Fruit fly (Drosophila melanogaster) whole organism, embryonic: ENCODE measurements around the gene CG15024.

ENCODE experiments used
- Asciz ChIP-seq: fragments of 200-800 bp; sonication (Bioruptor generic); optimal IDR thresholded peaks from 2 replicates; lab custom pipeline; 2017; ENCODE audit warnings: missing biosample characterization, mild to moderate bottlenecking, missing genetic modification characterization, missing genetic modification reagents
- Bgb ChIP-seq: fragments of 200-800 bp; sonication (Bioruptor generic); IDR thresholded peaks from 2 replicates; pipeline ENCODE4 v1.3.6; 2022; ENCODE audit warnings: missing biosample characterization, missing genetic modification characterization; ENCODE audit not compliant: partially characterized antibody
- CG11696 ChIP-seq: fragments of 200-800 bp; sonication (Bioruptor generic); IDR thresholded peaks from 2 replicates; pipeline ENCODE4 v1.3.6; 2022; ENCODE audit warnings: missing biosample characterization, missing genetic modification characterization
- CG12299 ChIP-seq: fragments of 200-800 bp; sonication (Bioruptor generic); optimal IDR thresholded peaks from 2 replicates; lab custom pipeline; 2018; ENCODE audit warnings: missing biosample characterization, mild to moderate bottlenecking, missing genetic modification characterization
- CG13287 ChIP-seq: fragments of 200-800 bp; sonication (Bioruptor generic); IDR thresholded peaks from 2 replicates; pipeline ENCODE4 v1.3.6; 2022; ENCODE audit warnings: missing biosample characterization, missing genetic modification characterization; ENCODE audit not compliant: partially characterized antibody
- CG13775 ChIP-seq: fragments of 200-800 bp; sonication (Bioruptor generic); optimal IDR thresholded peaks from 3 replicates; lab custom pipeline; 2017; ENCODE audit warnings: missing biosample characterization, mild to moderate bottlenecking, missing genetic modification characterization
- CG14710 ChIP-seq: fragments of 200-800 bp; sonication (Bioruptor generic); optimal IDR thresholded peaks from 3 replicates; lab custom pipeline; 2019; ENCODE audit warnings: missing biosample characterization, mild to moderate bottlenecking, missing genetic modification characterization, moderate library complexity
- CG17829 ChIP-seq: fragments of 200-800 bp; optimal IDR thresholded peaks from 2 replicates; lab custom pipeline; 2019; ENCODE audit warnings: missing biosample characterization, mild to moderate bottlenecking, missing genetic modification characterization, moderate library complexity
- CG18764 ChIP-seq: fragments of 200-800 bp; sonication (Bioruptor generic); optimal IDR thresholded peaks from 3 replicates; lab custom pipeline; 2016; ENCODE audit warnings: missing biosample characterization, missing genetic modification characterization
- CG32772 ChIP-seq: fragments of 200-800 bp; sonication (Bioruptor generic); IDR thresholded peaks from 2 replicates; pipeline ENCODE4 v1.3.6; 2022; ENCODE audit warnings: missing biosample characterization, missing genetic modification characterization
- CG3281 ChIP-seq: fragments of 200-800 bp; sonication (Bioruptor generic); optimal IDR thresholded peaks from 3 replicates; lab custom pipeline; 2017; ENCODE audit warnings: missing biosample characterization, mild to moderate bottlenecking, missing genetic modification characterization
- CG4360 ChIP-seq: fragments of 200-800 bp; sonication (Bioruptor generic); IDR thresholded peaks from 2 replicates; pipeline ENCODE4 v1.3.6; 2022; ENCODE audit warnings: missing biosample characterization, missing genetic modification characterization
- CG4617 ChIP-seq: fragments of 200-800 bp; sonication (Bioruptor generic); optimal IDR thresholded peaks from 3 replicates; lab custom pipeline; 2016; ENCODE audit warnings: missing biosample characterization, missing genetic modification characterization, borderline replicate concordance
- CG4854 ChIP-seq: fragments of 200-800 bp; sonication (Bioruptor generic); optimal IDR thresholded peaks from 2 replicates; lab custom pipeline; 2016; ENCODE audit warnings: missing biosample characterization, missing genetic modification characterization, inconsistent platforms
- CG6175 ChIP-seq: fragments of 200-800 bp; sonication (Bioruptor generic); IDR thresholded peaks from 3 replicates; pipeline ENCODE4 v1.3.6; 2022; ENCODE audit warnings: missing biosample characterization, missing genetic modification characterization
- CG7963 ChIP-seq: fragments of 200-800 bp; sonication (Bioruptor generic); IDR thresholded peaks from 3 replicates; pipeline ENCODE4 v1.3.6; 2022; ENCODE audit warnings: missing biosample characterization, missing genetic modification characterization; ENCODE audit not compliant: partially characterized antibody
- CG7987 ChIP-seq: fragments of 200-800 bp; sonication (Bioruptor generic); optimal IDR thresholded peaks from 2 replicates; lab custom pipeline; 2018; ENCODE audit warnings: missing biosample characterization, mild to moderate bottlenecking, missing genetic modification characterization, moderate library complexity
- CG8089 ChIP-seq: fragments of 200-800 bp; sonication (Bioruptor generic); optimal IDR thresholded peaks from 3 replicates; lab custom pipeline; 2016; ENCODE audit warnings: missing biosample characterization, missing genetic modification characterization
- CkIIα-i1 ChIP-seq: fragments of 200-800 bp; sonication (Bioruptor generic); IDR thresholded peaks from 2 replicates; pipeline ENCODE4 v1.3.6; 2022; ENCODE audit warnings: missing biosample characterization, missing genetic modification characterization
- Dip2 ChIP-seq: fragments of 200-800 bp; sonication (Bioruptor generic); IDR thresholded peaks from 2 replicates; pipeline ENCODE4 v1.3.6; 2022; ENCODE audit warnings: missing biosample characterization, missing genetic modification characterization
- Ets65A ChIP-seq: fragments of 200-800 bp; sonication (Bioruptor generic); peaks from one replicate; lab custom pipeline; 2016; ENCODE audit warnings: missing biosample characterization, missing genetic modification characterization
- GATAe ChIP-seq: fragments of 200-800 bp; sonication (Bioruptor generic); conservative IDR thresholded peaks from 2 replicates; pipeline ENCODE4 v1.3.6; 2022; ENCODE audit warnings: missing biosample characterization, missing genetic modification characterization
- HHEX ChIP-seq: fragments of 200-800 bp; sonication (Bioruptor generic); optimal IDR thresholded peaks from 3 replicates; lab custom pipeline; 2017; ENCODE audit warnings: missing biosample characterization, mild to moderate bottlenecking, missing genetic modification characterization, missing genetic modification reagents
- Kr ChIP-seq: fragments of 200-800 bp; sonication (Bioruptor generic); optimal IDR thresholded peaks from 2 replicates; lab custom pipeline; 2017; ENCODE audit warnings: missing biosample characterization, mild to moderate bottlenecking, missing genetic modification characterization
- Lpt ChIP-seq: fragments of >200 bp; optimal IDR thresholded peaks from 2 replicates; lab custom pipeline; 2018; ENCODE audit warnings: missing biosample characterization, missing genetic modification characterization
- MESR4 ChIP-seq: fragments of 200-800 bp; sonication (Bioruptor generic); optimal IDR thresholded peaks from 2 replicates; lab custom pipeline; 2018; ENCODE audit warnings: missing biosample characterization, mild to moderate bottlenecking, missing genetic modification characterization, moderate library complexity
- Mad ChIP-seq: fragments of 200-800 bp; sonication (Bioruptor generic); optimal IDR thresholded peaks from 2 replicates; lab custom pipeline; 2016; ENCODE audit warnings: missing biosample characterization, missing genetic modification characterization
- Max ChIP-seq: fragments of 200-800 bp; sonication (Bioruptor generic); optimal IDR thresholded peaks from 2 replicates; lab custom pipeline; 2016; ENCODE audit warnings: missing biosample characterization, mild to moderate bottlenecking, missing genetic modification characterization
- Mes4 ChIP-seq: fragments of 200-800 bp; sonication (Bioruptor generic); optimal IDR thresholded peaks from 2 replicates; lab custom pipeline; 2016; ENCODE audit warnings: missing biosample characterization, missing genetic modification characterization
- Opbp ChIP-seq: fragments of 200-800 bp; sonication (Bioruptor generic); IDR thresholded peaks from 3 replicates; pipeline ENCODE4 v1.3.6; 2022; ENCODE audit warnings: missing biosample characterization, missing genetic modification characterization; ENCODE audit not compliant: partially characterized antibody
- Sry-δ ChIP-seq: fragments of 200-800 bp; sonication (Bioruptor generic); optimal IDR thresholded peaks from 2 replicates; lab custom pipeline; 2016; ENCODE audit warnings: missing biosample characterization, missing genetic modification characterization
- ap ChIP-seq: fragments of 200-800 bp; sonication (Bioruptor generic); IDR thresholded peaks from 2 replicates; pipeline ENCODE4 v1.3.6; 2022; ENCODE audit warnings: missing biosample characterization, missing genetic modification characterization
- ash1 ChIP-seq: fragments of 200-800 bp; sonication (Bioruptor generic); optimal IDR thresholded peaks from 2 replicates; lab custom pipeline; 2018; ENCODE audit warnings: missing biosample characterization, mild to moderate bottlenecking, missing genetic modification characterization
- cad ChIP-seq: fragments of >200 bp; optimal IDR thresholded peaks from 2 replicates; lab custom pipeline; 2017; ENCODE audit warnings: missing biosample characterization, missing genetic modification characterization
- croc ChIP-seq: fragments of 200-800 bp; sonication (Bioruptor generic); conservative IDR thresholded peaks from 3 replicates; pipeline ENCODE4 v1.3.6; 2022; ENCODE audit warnings: missing biosample characterization, missing genetic modification characterization
- esg ChIP-seq: fragments of 200-800 bp; sonication (Bioruptor generic); conservative IDR thresholded peaks from 2 replicates; pipeline ENCODE4 v1.3.6; 2022; ENCODE audit warnings: missing biosample characterization, missing genetic modification characterization
- fu2 ChIP-seq: fragments of 200-800 bp; sonication (Bioruptor generic); optimal IDR thresholded peaks from 2 replicates; lab custom pipeline; 2016; ENCODE audit warnings: missing biosample characterization, missing genetic modification characterization
- gfzf ChIP-seq: fragments of 200-800 bp; sonication (Bioruptor generic); optimal IDR thresholded peaks from 2 replicates; lab custom pipeline; 2016; ENCODE audit warnings: missing biosample characterization, mild to moderate bottlenecking, missing genetic modification characterization, moderate library complexity
- ind ChIP-seq: fragments of 200-800 bp; sonication (Bioruptor generic); optimal IDR thresholded peaks from 3 replicates; lab custom pipeline; 2016; ENCODE audit warnings: missing biosample characterization, missing genetic modification characterization
- inv ChIP-seq: fragments of 200-800 bp; sonication (Bioruptor generic); IDR thresholded peaks from 2 replicates; pipeline ENCODE4 v1.3.6; 2022; ENCODE audit warnings: missing biosample characterization, missing genetic modification characterization; ENCODE audit not compliant: partially characterized antibody
- jumu ChIP-seq: fragments of 200-800 bp; sonication (Bioruptor generic); optimal IDR thresholded peaks from 3 replicates; lab custom pipeline; 2016; ENCODE audit warnings: missing biosample characterization, missing genetic modification characterization
- kay ChIP-seq: fragments of 200-800 bp; sonication (Bioruptor generic); optimal IDR thresholded peaks from 2 replicates; lab custom pipeline; 2016; ENCODE audit warnings: missing biosample characterization, missing genetic modification characterization
- lmd ChIP-seq: fragments of 200-800 bp; sonication (Bioruptor generic); IDR thresholded peaks from 2 replicates; pipeline ENCODE4 v1.3.6; 2022; ENCODE audit warnings: missing biosample characterization, missing genetic modification characterization
- onecut ChIP-seq: fragments of 200-800 bp; sonication (Bioruptor generic); IDR thresholded peaks from 2 replicates; pipeline ENCODE4 v1.3.6; 2022; ENCODE audit warnings: missing biosample characterization, missing genetic modification characterization
- psq ChIP-seq: fragments of 200-800 bp; sonication (Bioruptor generic); optimal IDR thresholded peaks from 2 replicates; lab custom pipeline; 2017; ENCODE audit warnings: missing biosample characterization, missing genetic modification characterization
- sens-2 ChIP-seq: fragments of 200-800 bp; sonication (Bioruptor generic); IDR thresholded peaks from 2 replicates; pipeline ENCODE4 v1.3.6; 2022; ENCODE audit warnings: missing biosample characterization, missing genetic modification characterization
- tap ChIP-seq: fragments of 200-800 bp; optimal IDR thresholded peaks from 3 replicates; lab custom pipeline; 2019; ENCODE audit warnings: missing biosample characterization, mild to moderate bottlenecking, missing genetic modification characterization, moderate library complexity
- trem ChIP-seq: fragments of 200-800 bp; optimal IDR thresholded peaks from 3 replicates; lab custom pipeline; 2019; ENCODE audit warnings: missing biosample characterization, mild to moderate bottlenecking, missing genetic modification characterization, moderate library complexity
- vfl ChIP-seq: fragments of 200-800 bp; sonication (Bioruptor generic); optimal IDR thresholded peaks from 2 replicates; lab custom pipeline; 2016; ENCODE audit warnings: missing biosample characterization, missing genetic modification characterization
- vvl ChIP-seq: fragments of 200-800 bp; sonication (Bioruptor generic); IDR thresholded peaks from 2 replicates; pipeline ENCODE4 v1.3.6; 2022; ENCODE audit warnings: missing biosample characterization, missing genetic modification characterization
- wdn ChIP-seq: fragments of 200-800 bp; sonication (Bioruptor generic); IDR thresholded peaks from 2 replicates; pipeline ENCODE4 v1.3.6; 2022; ENCODE audit warnings: missing biosample characterization, missing genetic modification characterization
- zen ChIP-seq: fragments of 200-800 bp; sonication (Bioruptor generic); optimal IDR thresholded peaks from 3 replicates; lab custom pipeline; 2018; ENCODE audit warnings: missing biosample characterization, mild to moderate bottlenecking, missing genetic modification characterization, moderate library complexity

Gene CG15024

DNA sequence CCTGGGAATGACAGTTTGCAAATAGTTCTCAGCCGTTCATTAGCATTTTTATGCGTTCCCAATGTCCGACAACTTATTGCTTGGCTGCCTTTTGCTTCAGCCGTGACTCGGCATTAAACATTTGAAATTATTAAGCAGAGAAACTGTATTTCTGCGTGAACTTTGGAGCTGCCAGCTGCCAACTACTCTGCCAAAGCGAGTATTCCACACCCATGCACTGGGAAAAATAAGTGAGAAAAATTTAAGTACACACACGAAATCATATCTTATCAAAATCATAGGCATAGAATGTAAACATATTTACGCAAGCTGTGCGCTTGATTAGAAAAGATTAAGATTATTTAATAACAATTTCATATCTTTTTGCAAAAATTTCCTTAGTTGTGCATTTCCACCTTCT is 50.6 kb downstream of the CG15024 start (continued):
- no peak for TF ChIP-seq Sry-δ (GFP tag; lab: Kevin White, UChicago)
- no peak for TF ChIP-seq CG13287 (GFP tag; lab: Robert Waterston, UW)
- TF ChIP-seq fu2 (GFP tag; lab: Kevin White, UChicago), result peak; percentile 31
- TF ChIP-seq vfl (GFP tag; lab: Kevin White, UChicago), result no peak
- TF ChIP-seq trem (tag; lab: Kevin White, UChicago), result no peak
- TF ChIP-seq CG17829 (tag; lab: Kevin White, UChicago), result no peak
- no peak for TF ChIP-seq CkIIα-i1 (GFP tag; lab: Robert Waterston, UW)
- TF ChIP-seq ind, result peak; percentile 37
- TF ChIP-seq Mad (GFP tag; lab: Kevin White, UChicago), result peak; percentile 10
- no peak for TF ChIP-seq CG7963
- no peak for TF ChIP-seq HHEX (GFP tag; lab: Kevin White, UChicago)
- no peak for TF ChIP-seq onecut (GFP tag; lab: Robert Waterston, UW)
- TF ChIP-seq MESR4 (GFP tag; lab: Kevin White, UChicago), result no peak
- TF ChIP-seq CG8089, result peak; percentile 4
- TF ChIP-seq CG4360, result no peak
- no peak for TF ChIP-seq inv
- no peak for TF ChIP-seq CG32772 (GFP tag; lab: Robert Waterston, UW)
- TF ChIP-seq CG11696, result peak; percentile 35; the same call in 1 of the 2 replicates
- no peak for TF ChIP-seq Bgb (GFP tag; lab: Robert Waterston, UW)
- TF ChIP-seq CG13775, result peak; percentile 34
- peak; percentile 72; the same call in 1 of the 3 replicates for TF ChIP-seq CG6175 (GFP tag; lab: Robert Waterston, UW)
- no peak for TF ChIP-seq zen (tag; lab: Kevin White, UChicago)
- TF ChIP-seq cad (GFP tag; lab: Kevin White, UChicago), result no peak
- TF ChIP-seq Kr (GFP tag; lab: Kevin White, UChicago), result no peak
- no peak for TF ChIP-seq kay
- TF ChIP-seq GATAe, result no peak
- peak; percentile 65 for TF ChIP-seq ap (GFP tag; lab: Robert Waterston, UW)
- no peak for TF ChIP-seq ash1 (GFP tag; lab: Kevin White, UChicago)
- no peak for TF ChIP-seq Max
- TF ChIP-seq CG4617, result peak; percentile 2
- TF ChIP-seq vvl (GFP tag; lab: Robert Waterston, UW), result peak; percentile 63; the same call in 1 of the 2 replicates
- TF ChIP-seq CG12299, result no peak
- no peak for TF ChIP-seq croc
- peak; percentile 10 for TF ChIP-seq tap (tag; lab: Kevin White, UChicago)
- TF ChIP-seq CG14710 (tag; lab: Kevin White, UChicago), result no peak
- TF ChIP-seq sens-2 (GFP tag; lab: Robert Waterston, UW), result peak; percentile 49; the same call in 1 of the 2 replicates
- TF ChIP-seq Asciz (GFP tag; lab: Kevin White, UChicago), result no peak
- TF ChIP-seq lmd (GFP tag; lab: Robert Waterston, UW), result peak; percentile 58; the same call in 1 of the 2 replicates
- TF ChIP-seq CG7987 (GFP tag; lab: Kevin White, UChicago), result peak; percentile 5
- TF ChIP-seq CG4854 (GFP tag; lab: Kevin White, UChicago), result no peak
- TF ChIP-seq Opbp, result no peak
- no peak for TF ChIP-seq CG3281 (GFP tag; lab: Kevin White, UChicago)
- TF ChIP-seq wdn (GFP tag; lab: Robert Waterston, UW), result peak; percentile 59
- TF ChIP-seq Dip2 (GFP tag; lab: Robert Waterston, UW), result no peak
- TF ChIP-seq Ets65A (GFP tag; lab: Kevin White, UChicago), result peak; percentile 78
- TF ChIP-seq psq (GFP tag; lab: Kevin White, UChicago), result no peak
- no peak for TF ChIP-seq gfzf (GFP tag; lab: Kevin White, UChicago)
- peak; percentile 50 for TF ChIP-seq esg (GFP tag; lab: Robert Waterston, UW)
- TF ChIP-seq Mes4 (GFP tag; lab: Kevin White, UChicago), result no peak
- TF ChIP-seq CG18764 (GFP tag; lab: Kevin White, UChicago), result no peak
- TF ChIP-seq jumu (GFP tag; lab: Kevin White, UChicago), result no peak
- TF ChIP-seq Lpt, result no peak
